Worm (Caenorhabditis elegans): ENCODE measurements around the gene rpl-7A.
A peak's percentile ranks its signal among the peaks of the same experiment; 100 is the strongest.

The rpl-7A gene

DNA sequence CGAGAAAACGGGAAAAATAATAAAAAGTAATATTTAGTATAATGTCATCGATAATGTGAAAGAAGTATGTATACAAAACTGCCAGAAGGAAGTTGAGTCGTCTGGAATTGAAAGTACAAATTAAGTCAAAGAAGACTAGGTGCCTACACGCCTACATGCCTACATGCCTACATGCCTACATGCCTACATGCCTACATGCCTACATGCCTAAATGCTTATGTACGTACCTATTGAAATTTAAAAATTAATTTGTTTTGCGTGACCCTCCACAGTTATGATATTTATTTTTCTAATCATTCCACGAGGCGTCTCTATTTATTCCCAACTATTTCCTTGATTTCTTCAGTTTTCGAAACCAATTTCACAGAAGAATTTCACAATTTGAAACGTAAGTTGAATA is 39.5 kb upstream of the rpl-7A start, which contains the start of the genes str-185 and R08C7.5:
Gene str-185, minus strand, starts transcription at position 101 of the 400 bp plus-strand sequence.
Gene R08C7.5, plus strand, starts transcription at position 329 of the 400 bp plus-strand sequence.
- TF ChIP-seq ceh-22 (tag; optimal IDR thresholded peaks at IDR 0.05) = no peak
- TF ChIP-seq unc-42 (tag; optimal IDR thresholded peaks at IDR 0.05) = no peak
- no peak for TF ChIP-seq ceh-45 (GFP tag; IDR thresholded peaks at IDR 0.05)
- no peak for TF ChIP-seq unc-86 (tag; optimal IDR thresholded peaks at IDR 0.05)
- TF ChIP-seq fkh-6 (tag; optimal IDR thresholded peaks at IDR 0.05) = no peak

DNA sequence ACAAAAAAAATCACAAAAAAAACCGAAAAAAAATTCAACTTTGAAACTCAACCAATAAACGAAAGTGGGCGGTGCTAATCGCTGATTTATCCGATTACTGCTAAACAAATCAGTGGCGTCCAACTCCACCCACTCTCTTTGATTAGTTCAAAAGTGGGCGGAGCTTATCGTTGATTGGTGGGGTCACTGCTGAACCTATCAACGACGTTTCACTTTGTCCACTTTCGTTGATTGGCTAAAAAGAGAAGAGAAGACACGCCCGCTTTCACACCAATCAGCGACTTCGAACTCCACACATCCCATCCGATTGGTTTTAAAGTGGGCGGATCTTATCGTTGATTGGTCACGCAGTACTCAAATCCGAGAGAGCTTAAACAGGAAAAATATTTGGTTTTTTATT is 33.5 kb upstream of the rpl-7A start:
- TF ChIP-seq zip-5 (tag; optimal IDR thresholded peaks at IDR 0.05) = no peak
- TF ChIP-seq nfya-1 (tag; optimal IDR thresholded peaks at IDR 0.05) = peak; percentile 99

DNA sequence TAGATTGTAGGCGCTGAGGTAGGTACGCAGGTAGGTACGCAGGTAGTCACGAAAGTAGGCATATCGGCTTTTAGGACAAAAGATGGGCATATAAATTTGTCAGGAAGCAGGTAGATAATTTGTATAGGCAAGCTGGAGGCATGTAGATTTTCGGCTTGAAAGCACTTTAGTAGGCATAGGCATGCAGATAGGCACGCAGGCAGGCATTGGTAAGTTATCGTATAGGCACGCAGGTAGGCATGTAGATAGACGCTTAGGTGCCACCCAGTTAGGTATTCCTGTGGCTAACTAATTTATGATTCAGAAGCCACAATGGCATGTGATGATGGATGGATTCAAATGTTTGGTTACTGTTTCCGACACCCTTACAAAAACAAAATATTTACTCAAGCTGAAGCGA is 32.6 kb upstream of the rpl-7A start:
- TF ChIP-seq dve-1 (tag; optimal IDR thresholded peaks at IDR 0.05) (no peak), ttx-3 (tag; optimal IDR thresholded peaks at IDR 0.05) (no peak), syd-9 (tag; optimal IDR thresholded peaks at IDR 0.05) (no peak), sdc-2 (tag; optimal IDR thresholded peaks at IDR 0.05) (no peak), T23F11.4 (GFP tag; optimal IDR thresholded peaks at IDR 0.05) (no peak), ceh-48 (tag; optimal IDR thresholded peaks at IDR 0.05) (no peak), ceh-45 (GFP tag; IDR thresholded peaks at IDR 0.05) (no peak), hlh-6 (tag; optimal IDR thresholded peaks at IDR 0.05) (no peak), C38D4.7 (GFP tag; optimal IDR thresholded peaks at IDR 0.05) (no peak), K02D7.2 (tag; optimal IDR thresholded peaks at IDR 0.05) (no peak), npax-4 (tag; optimal IDR thresholded peaks at IDR 0.05) (no peak), madf-2 (tag; optimal IDR thresholded peaks at IDR 0.05) (no peak), unc-86 (tag; optimal IDR thresholded peaks at IDR 0.05) (no peak), pat-9 (tag; optimal IDR thresholded peaks at IDR 0.05) (no peak), Y22D7AL.16 (tag; optimal IDR thresholded peaks at IDR 0.05) (no peak), hlh-8 (tag; optimal IDR thresholded peaks at IDR 0.05) (no peak)

DNA sequence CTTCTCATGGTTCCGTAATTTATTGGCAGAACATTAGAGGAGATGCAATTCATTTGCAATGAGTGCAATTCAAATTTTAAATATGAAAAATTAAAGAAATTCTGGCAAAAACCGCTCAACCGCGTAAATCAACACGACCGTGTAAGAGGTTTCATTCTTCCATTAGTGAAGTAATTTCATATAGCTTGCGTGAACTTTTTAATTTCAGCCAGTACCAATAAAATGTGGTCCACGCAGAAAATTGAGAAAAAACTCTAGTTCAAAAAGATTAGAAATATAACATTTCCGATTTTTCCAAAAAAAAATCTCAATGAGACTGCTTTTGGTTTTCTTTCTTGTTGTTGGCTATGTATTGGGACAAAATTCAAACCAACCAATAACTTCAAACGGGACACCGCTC is 31.6 kb upstream of the rpl-7A start, which contains the start of gene clec-175:
Gene clec-175, plus strand, starts transcription at position 301 of the 400 bp plus-strand sequence.
- no peak for TF ChIP-seq ama-1 (optimal IDR thresholded peaks at IDR 0.05)

ce11 chrIV:4413114-4413513 is 22.7 kb upstream of the rpl-7A start:
- TF ChIP-seq elt-2 (tag; optimal IDR thresholded peaks at IDR 0.05) (no peak), che-1 (tag; optimal IDR thresholded peaks at IDR 0.05) (no peak), ceh-45 (GFP tag; IDR thresholded peaks at IDR 0.05) (no peak), pax-1 (tag; optimal IDR thresholded peaks at IDR 0.05) (no peak), T23F11.4 (GFP tag; optimal IDR thresholded peaks at IDR 0.05) (no peak), ceh-34 (tag; optimal IDR thresholded peaks at IDR 0.05) (no peak), ceh-6 (GFP tag; optimal IDR thresholded peaks at IDR 0.05) (no peak), sdc-2 (tag; optimal IDR thresholded peaks at IDR 0.05) (no peak), tbx-7 (tag; optimal IDR thresholded peaks at IDR 0.05) (no peak), ahr-1 (tag; optimal IDR thresholded peaks at IDR 0.05) (no peak), eyg-1 (tag; optimal IDR thresholded peaks at IDR 0.05) (no peak), mec-3 (tag; optimal IDR thresholded peaks at IDR 0.05; ENCODE audit: borderline replicate concordance) (no peak), ztf-16 (tag; optimal IDR thresholded peaks at IDR 0.05) (no peak), lim-6 (tag; optimal IDR thresholded peaks at IDR 0.05) (no peak), ceh-31 (tag; optimal IDR thresholded peaks at IDR 0.05) (no peak), ceh-2 (tag; optimal IDR thresholded peaks at IDR 0.05) (no peak), hlh-6 (tag; optimal IDR thresholded peaks at IDR 0.05) (no peak), nfya-1 (tag; optimal IDR thresholded peaks at IDR 0.05) (no peak), madf-2 (tag; optimal IDR thresholded peaks at IDR 0.05) (no peak), K02D7.2 (tag; optimal IDR thresholded peaks at IDR 0.05) (no peak)

Data from whole organism, late embryonic.